Worm (Caenorhabditis elegans) whole organism, L1 larva: Measurements from ENCODE around the gene ZK792.12.

Experiments
- ces-1 ChIP-seq: fragments of 150-350 bp; optimal IDR thresholded peaks from 2 replicates; lab custom pipeline; 2014; ENCODE audit warnings: missing biosample characterization, missing genetic modification reagents, missing genetic modification characterization
- fkh-8 ChIP-seq: sonication (generic microtip); optimal IDR thresholded peaks from 2 replicates; lab custom pipeline; 2016; ENCODE audit warnings: mild to moderate bottlenecking, missing genetic modification characterization, missing compliant biosample characterization
- fos-1 ChIP-seq: fragments of 150-350 bp; optimal IDR thresholded peaks from 2 replicates; lab custom pipeline; 2014; ENCODE audit warnings: missing biosample characterization, missing genetic modification characterization
- lin-13 ChIP-seq: fragments of 150-350 bp; optimal IDR thresholded peaks from 2 replicates; lab custom pipeline; 2014; ENCODE audit warnings: missing biosample characterization, missing genetic modification reagents, missing genetic modification characterization
- nhr-12 ChIP-seq: sonication (generic microtip); optimal IDR thresholded peaks from 2 replicates; lab custom pipeline; 2017; ENCODE audit warnings: missing biosample characterization, missing genetic modification characterization
- nhr-237 ChIP-seq: fragments of 150-350 bp; optimal IDR thresholded peaks from 2 replicates; lab custom pipeline; 2014; ENCODE audit warnings: missing biosample characterization, missing genetic modification characterization
- nhr-76 ChIP-seq: sonication (generic microtip); optimal IDR thresholded peaks from 2 replicates; lab custom pipeline; 2017; ENCODE audit warnings: missing biosample characterization, missing genetic modification characterization
- pqm-1 ChIP-seq: sonication (generic microtip); optimal IDR thresholded peaks from 3 replicates; lab custom pipeline; 2017; ENCODE audit warnings: missing biosample characterization, missing genetic modification characterization
- zag-1 ChIP-seq: fragments of 150-350 bp; optimal IDR thresholded peaks from 2 replicates; lab custom pipeline; 2014; ENCODE audit warnings: missing biosample characterization, missing genetic modification characterization
- ztf-11 ChIP-seq, 2 experiments: sonication (generic microtip); optimal IDR thresholded peaks; 2 replicates each; lab custom pipeline; 2016 to 2017; ENCODE audit warnings: missing genetic modification characterization in 2 of 2, missing biosample characterization in 1 of 2, missing compliant biosample characterization in 1 of 2

DNA sequence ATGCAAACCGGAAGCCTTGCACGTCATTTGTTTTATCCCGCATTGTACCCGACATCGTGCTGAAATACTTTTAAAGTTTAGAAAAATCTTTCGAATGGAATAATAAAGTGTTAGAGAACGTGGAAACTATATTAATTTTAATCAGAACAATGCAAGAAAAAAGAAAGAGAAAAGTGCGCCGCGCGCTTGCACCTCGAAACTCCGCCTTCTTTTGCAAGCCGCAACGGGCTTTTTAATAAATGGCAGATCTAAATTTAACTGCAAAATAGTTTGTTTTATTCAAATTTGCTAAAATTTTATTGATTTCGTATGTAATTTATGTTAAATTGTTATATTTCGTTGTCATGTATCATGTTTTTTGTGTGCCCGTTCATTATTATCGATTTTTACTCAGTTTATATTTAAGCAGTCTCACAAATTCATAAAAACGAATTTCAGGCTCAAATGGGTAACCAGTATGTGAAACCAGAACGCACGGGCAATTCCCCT lies 41.6 kb upstream of the ZK792.12 start, which contains the start of the genes acl-3 and ndub-6:
- TF ChIP-seq zag-1 (tag; lab: Kevin White, UChicago): no peak
- TF ChIP-seq fos-1 (tag; lab: Kevin White, UChicago): no peak
- no peak for TF ChIP-seq fkh-8 (tag; lab: Kevin White, UChicago)
- no peak for TF ChIP-seq ztf-11 (tag; optimal IDR thresholded peaks at IDR 0.05; lab: Kevin White, UChicago)
- no peak for TF ChIP-seq ces-1
- TF ChIP-seq nhr-12 (tag; lab: Kevin White, UChicago): no peak
- no peak for TF ChIP-seq nhr-237 (tag; lab: Kevin White, UChicago)
- no peak for TF ChIP-seq lin-13
- no peak for TF ChIP-seq nhr-76
- TF ChIP-seq pqm-1 (tag; lab: Kevin White, UChicago): no peak
